Fruit fly (Drosophila melanogaster): ENCODE measurements around the gene CG17361.

Gene CG17361

DNA sequence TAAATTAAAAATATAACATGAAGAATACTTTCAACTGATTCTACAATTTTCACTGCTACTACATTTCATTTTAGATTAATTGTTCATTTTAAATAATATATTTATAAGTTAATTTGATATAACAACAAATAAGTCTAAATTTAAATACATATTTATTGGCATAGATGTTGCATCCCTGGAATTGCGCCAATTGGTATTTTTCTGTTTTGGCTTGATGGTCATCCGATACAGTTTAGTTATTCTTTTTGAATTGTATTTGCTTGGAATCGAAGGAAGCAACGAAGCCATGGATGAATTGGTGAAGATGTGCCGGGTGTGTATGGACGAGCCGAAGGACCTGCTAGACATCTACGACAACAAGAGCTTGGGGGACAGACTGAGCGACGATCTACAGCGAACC, at the start of gene CG17361:
CG17361 (plus strand) TSS at position 200 of the 400 bp plus-strand sequence.
- TF ChIP-seq Met (GFP tag; optimal IDR thresholded peaks at IDR 0.05) (no peak), CG3032 (tag; optimal IDR thresholded peaks at IDR 0.05) (peak; percentile 21), Ets21C (GFP tag; optimal IDR thresholded peaks at IDR 0.05) (no peak)

DNA sequence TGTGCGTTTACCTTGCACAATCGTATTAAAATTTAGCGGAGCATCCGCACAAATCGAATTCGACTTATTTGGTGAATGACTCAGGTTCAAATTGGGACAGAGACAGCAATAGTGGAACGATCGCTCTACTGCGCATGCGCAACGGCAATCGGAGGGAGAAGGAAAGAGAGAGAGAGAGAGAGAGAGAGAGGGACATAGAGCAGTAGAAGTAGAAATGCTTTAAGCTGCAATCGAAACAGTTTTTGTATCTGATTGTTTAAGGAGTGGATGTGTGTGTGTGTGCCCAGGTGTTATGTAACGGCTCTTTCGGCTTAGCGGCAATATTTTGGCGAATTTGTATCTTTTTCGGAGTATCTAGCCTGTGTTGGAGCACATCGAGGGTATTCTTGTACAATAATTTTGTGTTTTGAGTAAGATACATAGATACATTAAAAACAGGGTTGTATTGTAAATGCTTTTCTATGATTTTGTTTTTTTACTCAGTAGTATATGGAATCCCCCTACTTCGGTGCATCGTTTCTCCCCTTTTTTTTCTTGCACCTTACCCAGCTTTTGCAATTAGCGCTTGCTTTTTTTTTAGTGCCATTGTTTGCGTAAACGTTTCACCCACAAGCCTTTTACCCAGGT, 47.4 kb upstream of the CG17361 start:
- TF ChIP-seq eg (GFP tag; IDR thresholded peaks at IDR 0.05): no peak; the same call in none of the 3 replicates
- no peak for TF ChIP-seq cyc (GFP tag; optimal IDR thresholded peaks at IDR 0.05)
- no peak for TF ChIP-seq Eip93F (GFP tag; optimal IDR thresholded peaks at IDR 0.05)
- no peak for TF ChIP-seq CG3032 (tag; optimal IDR thresholded peaks at IDR 0.05)
- TF ChIP-seq CG8119 (GFP tag; IDR thresholded peaks at IDR 0.05): peak; percentile 81
- no peak for TF ChIP-seq CG6808 (GFP tag; optimal IDR thresholded peaks at IDR 0.05)
- TF ChIP-seq Sox15 (GFP tag; optimal IDR thresholded peaks at IDR 0.05): no peak
- no peak for TF ChIP-seq CG1621 (tag; optimal IDR thresholded peaks at IDR 0.05)
- peak; percentile 36 for TF ChIP-seq Smox (GFP tag; optimal IDR thresholded peaks at IDR 0.05)
- peak; percentile 29 for TF ChIP-seq Hr4 (GFP tag; optimal IDR thresholded peaks at IDR 0.05)
- no peak for TF ChIP-seq fd59A (GFP tag; optimal IDR thresholded peaks at IDR 0.05)
- TF ChIP-seq Hr39 (GFP tag; optimal IDR thresholded peaks at IDR 0.05): peak; percentile 29
- TF ChIP-seq fd85E (GFP tag; optimal IDR thresholded peaks at IDR 0.05): no peak
- peak; percentile 2 for TF ChIP-seq topi (GFP tag; optimal IDR thresholded peaks at IDR 0.05)
- TF ChIP-seq CG16779 (tag; optimal IDR thresholded peaks at IDR 0.05): no peak
- no peak for TF ChIP-seq Ets96B (tag; optimal IDR thresholded peaks at IDR 0.05)
- TF ChIP-seq CG10669 (GFP tag; optimal IDR thresholded peaks at IDR 0.05): peak; percentile 19
- TF ChIP-seq CG10631 (GFP tag; optimal IDR thresholded peaks at IDR 0.05): no peak
- peak; percentile 44 for TF ChIP-seq CG6792 (GFP tag; optimal IDR thresholded peaks at IDR 0.05)
- no peak for TF ChIP-seq Blimp-1 (GFP tag; optimal IDR thresholded peaks at IDR 0.05)
- peak; percentile 14 for TF ChIP-seq vri (GFP tag; optimal IDR thresholded peaks at IDR 0.05)
- peak; percentile 45 for TF ChIP-seq esn (GFP tag; optimal IDR thresholded peaks at IDR 0.05)
- no peak for TF ChIP-seq ss (GFP tag; optimal IDR thresholded peaks at IDR 0.05)
- peak; percentile 28 for TF ChIP-seq fkh (GFP tag; optimal IDR thresholded peaks at IDR 0.05)
- no peak for TF ChIP-seq CG6854 (GFP tag; optimal IDR thresholded peaks at IDR 0.05)
- no peak for TF ChIP-seq CG11762 (GFP tag; optimal IDR thresholded peaks at IDR 0.05; ENCODE audit: insufficient read depth)
- TF ChIP-seq spab (GFP tag; optimal IDR thresholded peaks at IDR 0.05): no peak
- no peak for TF ChIP-seq OdsH (GFP tag; optimal IDR thresholded peaks at IDR 0.05)
- TF ChIP-seq net (GFP tag; optimal IDR thresholded peaks at IDR 0.05): peak; percentile 54
- TF ChIP-seq achi (GFP tag; optimal IDR thresholded peaks at IDR 0.05): peak; percentile 46
- peak; percentile 73 for TF ChIP-seq CG6276 (GFP tag; optimal IDR thresholded peaks at IDR 0.05)
- TF ChIP-seq pdm3 (GFP tag; optimal IDR thresholded peaks at IDR 0.05): peak; percentile 35
- no peak for TF ChIP-seq Met (GFP tag; optimal IDR thresholded peaks at IDR 0.05)
- TF ChIP-seq CG3919 (GFP tag; optimal IDR thresholded peaks at IDR 0.05): peak; percentile 49
- TF ChIP-seq acj6 (GFP tag; optimal IDR thresholded peaks at IDR 0.05): peak; percentile 27
- TF ChIP-seq CG7368 (GFP tag; optimal IDR thresholded peaks at IDR 0.05): no peak
- no peak for TF ChIP-seq Hr38 (GFP tag; optimal IDR thresholded peaks at IDR 0.05)
- TF ChIP-seq CG11902 (GFP tag; optimal IDR thresholded peaks at IDR 0.05): no peak
- no peak for TF ChIP-seq CG9139 (GFP tag; optimal IDR thresholded peaks at IDR 0.05)
- peak; percentile 26 for TF ChIP-seq Eip75B (GFP tag; optimal IDR thresholded peaks at IDR 0.05)
- no peak for TF ChIP-seq CG4318 (GFP tag; optimal IDR thresholded peaks at IDR 0.05)
- TF ChIP-seq Eip78C (GFP tag): peak; percentile 80
- TF ChIP-seq CG31627 (GFP tag; optimal IDR thresholded peaks at IDR 0.05): peak; percentile 38
- no peak for TF ChIP-seq salr (GFP tag; optimal IDR thresholded peaks at IDR 0.05)
- peak; percentile 34 for TF ChIP-seq CG32006 (GFP tag; optimal IDR thresholded peaks at IDR 0.05)
- peak; percentile 49 for TF ChIP-seq CG34406 (GFP tag; optimal IDR thresholded peaks at IDR 0.05)
- TF ChIP-seq Ets21C (GFP tag; optimal IDR thresholded peaks at IDR 0.05): no peak
- TF ChIP-seq dsx (GFP tag; optimal IDR thresholded peaks at IDR 0.05; ENCODE audit: poor library complexity, severe bottlenecking): no peak

All from whole organism, prepupa.